Fruit fly (Drosophila melanogaster): ENCODE measurements around the gene AdamTS-A.

DNA sequence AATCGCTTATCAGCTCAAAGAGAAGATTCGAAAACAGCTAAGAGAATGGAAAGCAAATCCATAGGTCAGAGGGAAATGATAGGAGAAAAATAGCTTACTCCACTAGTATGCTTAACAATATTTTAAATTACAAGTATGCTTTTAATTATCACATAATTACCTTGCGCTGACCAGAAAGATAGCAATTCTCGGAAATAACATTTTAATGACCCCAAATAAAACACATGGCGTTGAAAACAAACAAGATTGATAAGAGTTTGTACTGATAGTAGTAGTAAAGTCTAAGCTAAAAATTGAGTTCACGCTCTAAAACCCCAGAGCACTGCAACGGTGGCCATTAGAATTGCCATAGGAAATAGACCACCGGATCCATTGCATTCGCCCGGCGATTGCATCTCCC lies 31.8 kb upstream of the AdamTS-A start:
- TF ChIP-seq CG5204 (GFP tag; optimal IDR thresholded peaks at IDR 0.05) (no peak), Mnt (GFP tag; optimal IDR thresholded peaks at IDR 0.05) (no peak), pad (GFP tag; optimal IDR thresholded peaks at IDR 0.05) (no peak), CG7101 (tag; optimal IDR thresholded peaks at IDR 0.05) (no peak), toe (GFP tag; optimal IDR thresholded peaks at IDR 0.05) (no peak)
